Worm (Caenorhabditis elegans): ENCODE data around the gene klp-6.

The klp-6 gene

DNA sequence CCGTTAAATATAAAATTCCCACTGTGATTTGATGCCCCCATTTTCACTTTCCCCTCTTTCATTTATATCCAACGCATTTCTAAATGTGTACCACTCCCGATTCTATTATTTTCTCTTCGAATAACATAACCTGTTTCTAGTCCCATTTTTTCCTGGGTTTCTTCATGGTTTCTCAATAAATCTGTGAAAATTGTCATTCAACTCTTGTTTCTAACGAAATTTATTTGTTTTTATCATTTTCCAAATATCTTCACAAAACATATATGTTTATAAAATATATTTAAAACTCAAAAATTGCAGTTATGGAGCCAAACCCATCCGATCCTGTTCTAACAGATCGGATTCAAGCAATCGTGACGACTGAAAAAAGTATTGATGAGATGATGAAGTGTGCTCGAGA lies 9.8 kb upstream of the klp-6 start, which contains the start of gene mdt-11:
TSS of gene mdt-11 (plus strand) at position 301 of the 400 bp plus-strand sequence.
- TF ChIP-seq unc-62 (GFP tag; optimal IDR thresholded peaks at IDR 0.05) = no peak

DNA sequence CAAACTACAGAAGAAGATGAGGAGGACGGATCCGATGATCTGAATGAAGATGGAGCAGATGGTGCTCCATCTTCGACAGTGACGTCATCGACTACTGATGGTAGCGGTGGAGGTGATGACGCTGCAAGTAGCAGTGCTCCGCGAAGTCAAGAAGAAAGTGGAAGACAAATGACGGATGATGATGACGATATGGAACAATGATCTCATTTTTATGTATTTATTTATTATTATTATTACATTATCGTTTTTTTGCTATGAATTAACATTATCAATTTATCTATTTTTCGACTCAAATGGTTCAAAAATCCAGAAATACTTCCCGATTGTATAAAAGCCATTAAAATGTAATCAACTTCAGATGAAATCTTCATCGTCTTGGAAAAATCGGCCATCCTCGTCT lies 9.0 kb upstream of the klp-6 start, which contains the start of gene R144.3:
TSS of gene R144.3 (plus strand) at position 301 of the 400 bp plus-strand sequence.
- TF ChIP-seq hmg-11 (tag; optimal IDR thresholded peaks at IDR 0.05) (no peak), nfya-1 (tag; optimal IDR thresholded peaks at IDR 0.05; ENCODE audit: insufficient read depth) (no peak), nhr-23 (tag; optimal IDR thresholded peaks at IDR 0.05) (no peak)

DNA sequence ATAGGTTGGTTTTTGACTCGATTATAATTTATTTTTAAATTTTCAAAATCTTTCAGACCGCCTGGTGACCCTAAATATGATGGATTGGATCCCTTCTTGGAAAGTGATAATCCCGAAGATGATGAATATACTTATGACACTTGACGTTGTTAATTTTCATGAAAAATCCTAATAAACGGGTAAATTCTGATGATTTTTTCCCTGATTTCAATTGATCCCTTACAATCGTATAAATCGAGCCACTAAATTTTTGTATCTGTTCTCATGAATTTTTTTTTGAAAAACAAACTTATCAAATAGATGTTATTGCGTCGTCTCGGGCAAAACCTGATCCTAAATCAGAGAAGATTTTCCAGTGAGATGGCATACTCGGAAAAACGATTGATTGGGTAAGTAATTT lies 7.8 kb upstream of the klp-6 start, which contains the start of gene R144.13:
TSS of gene R144.13 (plus strand) at position 301 of the 400 bp plus-strand sequence.
- TF ChIP-seq nhr-23 (tag; optimal IDR thresholded peaks at IDR 0.05) (no peak), mml-1 (tag; optimal IDR thresholded peaks at IDR 0.05) (no peak), nfya-1 (tag; optimal IDR thresholded peaks at IDR 0.05; ENCODE audit: insufficient read depth) (no peak), nhr-28 (tag; optimal IDR thresholded peaks at IDR 0.05) (no peak), mdl-1 (tag; optimal IDR thresholded peaks at IDR 0.05) (no peak), eor-1 (tag; optimal IDR thresholded peaks at IDR 0.05) (no peak), pqm-1 (tag; optimal IDR thresholded peaks at IDR 0.05) (no peak), jun-1 (tag; optimal IDR thresholded peaks at IDR 0.05) (no peak), egl-5 (tag; optimal IDR thresholded peaks at IDR 0.05) (no peak)

DNA sequence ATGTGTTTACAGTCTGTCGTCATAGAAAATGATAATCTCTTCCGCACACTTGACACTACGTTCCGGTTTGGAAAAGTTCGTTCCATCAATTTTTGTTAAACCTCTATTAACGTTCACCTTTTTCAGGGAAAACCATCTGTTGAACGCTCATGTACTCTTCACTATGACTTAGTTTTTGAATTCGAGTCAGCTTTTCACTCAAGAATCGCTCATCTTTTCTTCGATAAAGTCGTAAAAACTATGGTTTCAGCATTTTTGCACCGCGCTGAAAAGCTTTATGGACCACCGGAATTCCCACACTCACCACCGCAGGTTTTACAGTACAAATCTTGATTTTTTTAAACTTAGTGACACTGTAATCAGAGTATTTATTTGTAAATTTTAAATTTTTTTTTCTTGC lies 7.1 kb upstream of the klp-6 start:
- TF ChIP-seq ama-1 (optimal IDR thresholded peaks at IDR 0.05) (peak; percentile 16), ztf-4 (tag; optimal IDR thresholded peaks at IDR 0.05) (no peak)

DNA sequence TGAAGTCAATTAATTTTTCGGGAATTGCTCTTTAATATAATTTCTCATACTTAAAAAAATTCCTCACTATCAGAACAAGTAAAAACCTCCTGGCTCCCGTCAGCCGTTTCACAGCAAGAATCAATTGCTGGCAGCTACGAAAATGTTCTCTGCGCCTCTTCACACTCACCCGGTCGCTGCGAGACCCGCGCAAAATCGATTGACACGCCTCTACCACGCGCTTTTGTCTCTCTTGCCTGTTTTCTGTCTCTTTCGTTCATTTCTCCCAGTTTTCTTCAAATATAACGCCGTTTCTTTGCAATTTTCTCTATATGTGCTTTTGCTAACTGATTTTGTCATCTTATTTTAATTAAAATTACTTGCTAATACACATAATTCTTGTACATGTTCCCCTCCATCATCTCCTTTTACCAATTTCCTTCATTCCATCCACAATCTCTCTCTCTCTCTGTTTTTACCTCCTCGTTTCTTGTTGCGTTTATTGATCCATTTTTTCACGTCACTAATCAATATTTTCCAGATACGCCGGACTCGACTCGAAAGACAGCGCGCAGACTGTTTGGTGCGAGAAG lies 6.2 kb upstream of the klp-6 start, which contains the start of gene pcf-11:
TSS of gene pcf-11 (plus strand) at position 522 of the 572 bp plus-strand sequence.
- TF ChIP-seq nhr-23 (tag; optimal IDR thresholded peaks at IDR 0.05) (peak; percentile 34), pha-4 (tag; optimal IDR thresholded peaks at IDR 0.05) (peak; percentile 77), hmg-11 (tag; optimal IDR thresholded peaks at IDR 0.05) (peak; percentile 56), ama-1 (optimal IDR thresholded peaks at IDR 0.05) (peak; percentile 31), nfya-1 (tag; optimal IDR thresholded peaks at IDR 0.05; ENCODE audit: insufficient read depth) (peak; percentile 87), ceh-16 (tag; optimal IDR thresholded peaks at IDR 0.05) (no peak), nhr-25 (tag; optimal IDR thresholded peaks at IDR 0.05) (peak; percentile 28), nhr-67 (tag; optimal IDR thresholded peaks at IDR 0.05) (no peak), pqm-1 (tag; optimal IDR thresholded peaks at IDR 0.05) (peak; percentile 6), skn-1 (tag; optimal IDR thresholded peaks at IDR 0.05) (peak; percentile 3), ceh-82 (tag; optimal IDR thresholded peaks at IDR 0.05) (no peak), elt-1 (tag; optimal IDR thresholded peaks at IDR 0.05) (no peak), ceh-28 (tag; optimal IDR thresholded peaks at IDR 0.05) (peak; percentile 81), lin-15B (tag; optimal IDR thresholded peaks at IDR 0.05) (peak; percentile 80), sea-2 (GFP tag; optimal IDR thresholded peaks at IDR 0.05) (peak; percentile 3), mml-1 (tag; optimal IDR thresholded peaks at IDR 0.05) (no peak), mdl-1 (tag; optimal IDR thresholded peaks at IDR 0.05) (peak; percentile 20), lin-39 (tag; optimal IDR thresholded peaks at IDR 0.05) (peak; percentile 86), elt-2 (tag; optimal IDR thresholded peaks at IDR 0.05) (peak; percentile 41), nhr-43 (tag; optimal IDR thresholded peaks at IDR 0.05; ENCODE audit: poor library complexity, severe bottlenecking) (peak; percentile 42)

DNA sequence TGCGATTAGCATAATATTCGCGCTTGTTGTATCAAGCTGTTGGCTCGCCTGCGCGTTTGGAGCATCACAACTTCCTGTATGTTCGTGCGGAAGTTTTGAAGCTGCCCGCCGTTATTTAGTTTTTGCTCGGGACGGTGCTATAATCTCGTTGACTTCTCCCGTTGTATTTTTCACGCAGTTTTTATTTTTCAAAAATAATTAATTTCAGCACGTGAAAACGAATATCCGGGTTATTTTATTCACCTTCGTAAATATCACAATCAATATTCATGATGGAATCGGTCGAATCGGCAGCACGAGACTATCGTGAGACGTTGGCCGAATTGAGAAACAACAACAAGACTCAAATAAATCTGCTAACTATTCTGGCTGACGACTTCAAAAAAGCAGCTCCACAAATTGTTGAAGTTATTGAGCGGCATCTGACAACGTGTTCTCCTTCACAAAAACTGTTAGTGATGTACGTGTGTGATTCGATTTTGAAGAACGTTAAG lies 5.5 kb upstream of the klp-6 start:
- TF ChIP-seq elt-2 (tag; optimal IDR thresholded peaks at IDR 0.05) = peak; percentile 30
- peak; percentile 12 for TF ChIP-seq nfya-1 (tag; optimal IDR thresholded peaks at IDR 0.05; ENCODE audit: insufficient read depth)
- TF ChIP-seq pha-4 (tag; optimal IDR thresholded peaks at IDR 0.05) = peak; percentile 71
- TF ChIP-seq ceh-82 (tag; optimal IDR thresholded peaks at IDR 0.05) = no peak
- TF ChIP-seq tbx-2 (tag; optimal IDR thresholded peaks at IDR 0.05) = peak; percentile 16
- peak; percentile 98 for TF ChIP-seq ama-1 (optimal IDR thresholded peaks at IDR 0.05)
- peak; percentile 68 for TF ChIP-seq nhr-25 (tag; optimal IDR thresholded peaks at IDR 0.05)
- peak; percentile 86 for TF ChIP-seq nhr-43 (tag; optimal IDR thresholded peaks at IDR 0.05; ENCODE audit: poor library complexity, severe bottlenecking)
- TF ChIP-seq hmg-11 (tag; optimal IDR thresholded peaks at IDR 0.05) = no peak
- TF ChIP-seq nhr-23 (tag; optimal IDR thresholded peaks at IDR 0.05) = peak; percentile 16
- peak; percentile 46 for TF ChIP-seq lsy-12 (tag; optimal IDR thresholded peaks at IDR 0.05)

Measured in whole organism, L3 larva.